Worm (Caenorhabditis elegans) whole organism, midembryonic: ENCODE measurements around the gene Y41D4B.24.

Experiments
- flt-1 ChIP-seq: fragments of 200-800 bp; sonication (Bioruptor generic); IDR thresholded peaks from 2 replicates; pipeline ENCODE4 v1.3.6; 2022; ENCODE audit warnings: missing genetic modification characterization, missing compliant biosample characterization
- klf-2 ChIP-seq: fragments of 200-800 bp; sonication (Bioruptor generic); conservative IDR thresholded peaks from 2 replicates; pipeline ENCODE4 v1.3.6; 2022; ENCODE audit warnings: missing genetic modification reagents, missing genetic modification characterization, missing compliant biosample characterization
- med-1 ChIP-seq: sonication (generic microtip); optimal IDR thresholded peaks from 2 replicates; lab custom pipeline; 2017; ENCODE audit warnings: missing genetic modification characterization, mild to moderate bottlenecking, missing compliant biosample characterization, antibody characterized with exemption, missing genetic modification reagents; ENCODE audit not compliant: insufficient read depth
- tab-1 ChIP-seq: fragments of 200-800 bp; sonication (Bioruptor generic); IDR thresholded peaks from 2 replicates; pipeline ENCODE4 v1.3.6; 2022; ENCODE audit warnings: missing genetic modification characterization, missing compliant biosample characterization
- ztf-29 ChIP-seq: fragments of 200-800 bp; sonication (Bioruptor generic); IDR thresholded peaks from 2 replicates; pipeline ENCODE4 v1.3.6; 2022; ENCODE audit warnings: missing genetic modification reagents, missing genetic modification characterization, missing compliant biosample characterization

DNA sequence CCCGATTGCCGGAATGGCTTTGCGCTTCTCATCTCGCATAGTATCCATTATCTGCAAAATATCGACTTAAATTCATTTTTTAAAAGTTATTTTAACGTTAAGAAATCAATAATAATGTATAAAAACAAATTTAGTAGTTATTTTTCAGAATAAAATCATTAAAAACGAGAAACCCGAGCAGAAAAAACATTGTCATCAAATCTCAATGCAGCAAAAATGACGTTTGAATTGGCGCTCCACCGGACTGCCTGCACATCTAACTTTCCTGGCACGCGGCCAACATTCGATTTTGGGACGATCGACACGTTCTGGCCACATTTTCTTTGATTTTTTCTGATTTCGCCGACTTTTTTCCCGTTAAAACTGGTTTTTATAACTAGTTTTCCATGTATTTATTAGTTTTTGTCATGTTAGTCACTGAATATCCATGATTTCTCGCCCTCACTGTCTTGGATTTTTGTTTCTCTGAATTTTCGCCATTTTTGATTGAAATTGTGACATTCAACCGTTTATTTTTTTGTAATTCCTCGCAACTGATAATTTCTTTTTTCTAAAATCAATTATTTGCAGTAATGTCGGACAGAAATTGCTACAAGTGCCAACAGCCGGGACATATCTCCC is 27.8 kb upstream of the Y41D4B.24 start, which contains the start of the genes pbs-1 and K08D12.3:
- TF ChIP-seq ztf-29 (GFP tag; lab: Robert Waterston, UW): no peak
- TF ChIP-seq klf-2: no peak
- no peak for TF ChIP-seq tab-1 (GFP tag; lab: Robert Waterston, UW)
- no peak for TF ChIP-seq med-1 (GFP tag; lab: Kevin White, UChicago)
- no peak for TF ChIP-seq flt-1 (GFP tag; lab: Robert Waterston, UW)
